Worm (Caenorhabditis elegans) whole organism, early embryonic: Measurements from ENCODE around the gene T13B5.9.

Experiments
- B0310.2 ChIP-seq: sonication (generic microtip); optimal IDR thresholded peaks from 2 replicates; lab custom pipeline; 2016; ENCODE audit warnings: mild to moderate bottlenecking, missing genetic modification characterization, missing compliant biosample characterization
- F13C5.2 ChIP-seq: sonication (generic microtip); optimal IDR thresholded peaks from 2 replicates; lab custom pipeline; 2017; ENCODE audit warnings: mild to moderate bottlenecking, missing genetic modification characterization, inconsistent platforms, missing compliant biosample characterization
- aly-1 ChIP-seq: sonication (generic microtip); optimal IDR thresholded peaks from 2 replicates; lab custom pipeline; 2016; ENCODE audit warnings: missing genetic modification characterization, missing compliant biosample characterization
- ama-1 ChIP-seq: fragments of 150-350 bp; optimal IDR thresholded peaks from 2 replicates; lab custom pipeline; 2014
- ceh-13 ChIP-seq: fragments of 200-800 bp; sonication (Bioruptor generic); optimal IDR thresholded peaks from 2 replicates; lab custom pipeline; 2018; ENCODE audit warnings: mild to moderate bottlenecking, missing genetic modification characterization, missing compliant biosample characterization
- ceh-36 ChIP-seq: sonication (generic microtip); optimal IDR thresholded peaks from 2 replicates; lab custom pipeline; 2016; ENCODE audit warnings: missing genetic modification characterization, inconsistent platforms, missing compliant biosample characterization
- ets-7 ChIP-seq: sonication (generic microtip); optimal IDR thresholded peaks from 2 replicates; lab custom pipeline; 2016; ENCODE audit warnings: missing genotype, missing genetic modification characterization, missing compliant biosample characterization
- flt-1 ChIP-seq: fragments of 200-800 bp; sonication (Bioruptor generic); IDR thresholded peaks from 2 replicates; pipeline ENCODE4 v1.3.6; 2022; ENCODE audit warnings: missing genetic modification characterization, missing compliant biosample characterization
- hmbx-1 ChIP-seq: sonication (generic microtip); optimal IDR thresholded peaks from 2 replicates; lab custom pipeline; 2016; ENCODE audit warnings: mild to moderate bottlenecking, missing genetic modification characterization, missing compliant biosample characterization
- hmg-4 ChIP-seq: fragments of 200-800 bp; sonication (Bioruptor generic); optimal IDR thresholded peaks from 2 replicates; lab custom pipeline; 2018; ENCODE audit warnings: mild to moderate bottlenecking, missing genetic modification characterization, missing compliant biosample characterization
- hnd-1 ChIP-seq: sonication (generic microtip); optimal IDR thresholded peaks from 2 replicates; lab custom pipeline; 2016; ENCODE audit warnings: missing genetic modification characterization, missing compliant biosample characterization
- pes-1 ChIP-seq: fragments of 200-800 bp; sonication (Bioruptor generic); IDR thresholded peaks from 2 replicates; pipeline ENCODE4 v1.3.6; 2022; ENCODE audit warnings: missing genetic modification reagents, missing genetic modification characterization, missing compliant biosample characterization
- scrt-1 ChIP-seq: fragments of 200-800 bp; sonication (Bioruptor generic); IDR thresholded peaks from 2 replicates; pipeline ENCODE4 v1.3.6; 2022; ENCODE audit warnings: missing genetic modification characterization, missing compliant biosample characterization
- sea-1 ChIP-seq: fragments of 200-800 bp; sonication (Bioruptor generic); conservative IDR thresholded peaks from 2 replicates; pipeline ENCODE4 v1.3.6; 2022; ENCODE audit warnings: missing genetic modification characterization, missing compliant biosample characterization
- tbx-11 ChIP-seq: fragments of 200-800 bp; sonication (Bioruptor generic); IDR thresholded peaks from 2 replicates; pipeline ENCODE4 v1.3.6; 2022; ENCODE audit warnings: missing genetic modification characterization, missing compliant biosample characterization
- tbx-37 ChIP-seq: fragments of 200-800 bp; sonication (Bioruptor generic); conservative IDR thresholded peaks from 2 replicates; pipeline ENCODE4 v1.3.6; 2022; ENCODE audit warnings: missing genetic modification reagents, missing genetic modification characterization, missing compliant biosample characterization
- tra-4 ChIP-seq: sonication (generic microtip); optimal IDR thresholded peaks from 2 replicates; lab custom pipeline; 2017; ENCODE audit warnings: missing genetic modification characterization, missing compliant biosample characterization

Gene T13B5.9

DNA sequence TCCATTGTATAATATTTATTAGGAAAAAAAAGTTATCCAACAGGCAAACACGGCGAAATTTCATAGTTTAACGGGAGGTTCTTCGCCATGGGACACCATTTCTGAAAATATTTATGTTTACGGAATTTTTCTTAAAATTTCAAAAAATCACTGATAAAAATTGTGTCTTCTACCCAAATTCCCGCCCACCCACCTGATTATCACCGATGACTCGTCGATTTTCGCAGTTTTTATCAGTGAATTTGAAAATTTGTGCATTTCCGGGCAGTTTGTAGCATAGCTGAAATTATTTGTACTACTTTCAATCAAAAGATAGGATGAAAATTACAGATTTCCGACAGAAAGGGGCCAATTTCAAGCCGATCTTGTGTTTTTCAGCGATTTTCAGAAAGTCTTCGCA is 2.9 kb downstream of the T13B5.9 start:
- TF ChIP-seq scrt-1 (GFP tag; lab: Robert Waterston, UW) (no peak), tbx-37 (no peak), flt-1 (no peak), ets-7 (tag; lab: Kevin White, UChicago) (no peak), ceh-13 (GFP tag; lab: Kevin White, UChicago) (no peak), ama-1 (lab: Kevin White, UChicago) (no peak), hnd-1 (tag; lab: Kevin White, UChicago) (no peak), tra-4 (no peak), ceh-36 (tag; lab: Kevin White, UChicago) (no peak), pes-1 (GFP tag; lab: Robert Waterston, UW) (no peak), B0310.2 (tag; lab: Kevin White, UChicago) (no peak), aly-1 (tag; lab: Kevin White, UChicago) (no peak), hmbx-1 (no peak)

DNA sequence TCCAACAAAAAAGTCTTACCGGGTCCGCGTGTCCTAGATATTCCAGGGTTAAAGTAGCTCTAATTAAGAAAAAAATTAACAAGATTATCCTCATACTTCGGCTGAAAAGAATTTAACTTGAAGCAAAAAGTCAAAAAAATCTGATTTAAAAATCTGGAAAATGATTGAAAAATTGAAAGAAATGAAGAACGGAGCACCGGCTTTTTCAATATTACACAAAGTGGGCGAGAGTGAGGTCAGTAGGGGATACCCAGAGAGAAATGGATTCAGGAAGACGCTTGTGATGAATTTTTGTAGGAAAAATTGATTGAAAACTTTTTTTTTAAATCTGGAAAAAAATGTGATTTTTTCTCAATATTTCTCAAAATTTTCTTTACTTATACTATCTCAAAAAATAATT is 3.6 kb downstream of the T13B5.9 start, which contains the start of gene pho-14:
Gene pho-14, minus strand, starts transcription at position 101 of the 400 bp plus-strand sequence.
- TF ChIP-seq ceh-36 (tag; lab: Kevin White, UChicago) (no peak), ceh-13 (GFP tag; lab: Kevin White, UChicago) (no peak), tra-4 (no peak), pes-1 (GFP tag; lab: Robert Waterston, UW) (no peak), hmbx-1 (no peak), sea-1 (GFP tag; lab: Robert Waterston, UW) (no peak), ama-1 (lab: Kevin White, UChicago) (no peak), ets-7 (tag; lab: Kevin White, UChicago) (no peak), scrt-1 (GFP tag; lab: Robert Waterston, UW) (no peak)

- TF ChIP-seq ama-1 (lab: Kevin White, UChicago), result no peak
- no peak for TF ChIP-seq aly-1 (tag; lab: Kevin White, UChicago)
- TF ChIP-seq flt-1, result no peak
- no peak for TF ChIP-seq hnd-1 (tag; lab: Kevin White, UChicago)
- no peak for TF ChIP-seq tbx-11
- TF ChIP-seq B0310.2 (tag; lab: Kevin White, UChicago), result no peak
- TF ChIP-seq sea-1 (GFP tag; lab: Robert Waterston, UW), result no peak
- TF ChIP-seq F13C5.2 (tag; lab: Kevin White, UChicago), result no peak
- TF ChIP-seq scrt-1 (GFP tag; lab: Robert Waterston, UW), result no peak
- TF ChIP-seq hmg-4 (GFP tag; lab: Kevin White, UChicago), result no peak
- TF ChIP-seq ets-7 (tag; lab: Kevin White, UChicago), result no peak
- no peak for TF ChIP-seq tbx-37
- no peak for TF ChIP-seq ceh-36 (tag; lab: Kevin White, UChicago)
- no peak for TF ChIP-seq ceh-13 (GFP tag; lab: Kevin White, UChicago)
- no peak for TF ChIP-seq tra-4
- no peak for TF ChIP-seq hmbx-1
- TF ChIP-seq pes-1 (GFP tag; lab: Robert Waterston, UW), result no peak
Measured at ce11 chrII:1091706-1092105, 12.6 kb downstream of the T13B5.9 start, which contains the start of gene snf-3. Gene snf-3 (plus strand): TSS chrII:1092006.

DNA sequence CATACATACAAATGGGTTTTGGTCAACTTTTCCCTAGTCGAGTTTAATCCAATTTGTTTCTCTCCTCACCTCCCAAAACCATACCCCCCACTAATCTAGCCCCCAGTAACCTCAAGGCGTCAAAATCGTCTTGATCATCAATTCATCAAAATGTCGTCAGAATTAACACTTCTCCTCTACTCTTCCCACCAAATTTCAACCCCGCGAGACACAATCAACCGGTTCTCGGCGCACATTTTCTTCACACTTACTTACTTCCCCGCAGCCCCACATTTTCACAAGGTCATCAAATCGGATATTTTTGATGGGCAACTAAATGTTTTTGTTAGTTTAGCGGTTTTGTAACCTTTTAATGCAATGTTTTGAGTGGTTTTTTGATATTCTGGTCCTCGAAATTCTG is 13.6 kb downstream of the T13B5.9 start:
- no peak for TF ChIP-seq ceh-36 (tag; lab: Kevin White, UChicago)
- no peak for TF ChIP-seq hnd-1 (tag; lab: Kevin White, UChicago)
- TF ChIP-seq scrt-1 (GFP tag; lab: Robert Waterston, UW), result no peak
- TF ChIP-seq hmg-4 (GFP tag; lab: Kevin White, UChicago), result no peak
- no peak for TF ChIP-seq ets-7 (tag; lab: Kevin White, UChicago)
- TF ChIP-seq F13C5.2 (tag; lab: Kevin White, UChicago), result no peak
- no peak for TF ChIP-seq ama-1 (lab: Kevin White, UChicago)
- TF ChIP-seq tra-4, result no peak
- TF ChIP-seq flt-1, result no peak
- no peak for TF ChIP-seq pes-1 (GFP tag; lab: Robert Waterston, UW)
- no peak for TF ChIP-seq ceh-13 (GFP tag; lab: Kevin White, UChicago)
- TF ChIP-seq B0310.2 (tag; lab: Kevin White, UChicago), result no peak
- TF ChIP-seq tbx-11, result no peak
- TF ChIP-seq hmbx-1, result no peak
- no peak for TF ChIP-seq sea-1 (GFP tag; lab: Robert Waterston, UW)

DNA sequence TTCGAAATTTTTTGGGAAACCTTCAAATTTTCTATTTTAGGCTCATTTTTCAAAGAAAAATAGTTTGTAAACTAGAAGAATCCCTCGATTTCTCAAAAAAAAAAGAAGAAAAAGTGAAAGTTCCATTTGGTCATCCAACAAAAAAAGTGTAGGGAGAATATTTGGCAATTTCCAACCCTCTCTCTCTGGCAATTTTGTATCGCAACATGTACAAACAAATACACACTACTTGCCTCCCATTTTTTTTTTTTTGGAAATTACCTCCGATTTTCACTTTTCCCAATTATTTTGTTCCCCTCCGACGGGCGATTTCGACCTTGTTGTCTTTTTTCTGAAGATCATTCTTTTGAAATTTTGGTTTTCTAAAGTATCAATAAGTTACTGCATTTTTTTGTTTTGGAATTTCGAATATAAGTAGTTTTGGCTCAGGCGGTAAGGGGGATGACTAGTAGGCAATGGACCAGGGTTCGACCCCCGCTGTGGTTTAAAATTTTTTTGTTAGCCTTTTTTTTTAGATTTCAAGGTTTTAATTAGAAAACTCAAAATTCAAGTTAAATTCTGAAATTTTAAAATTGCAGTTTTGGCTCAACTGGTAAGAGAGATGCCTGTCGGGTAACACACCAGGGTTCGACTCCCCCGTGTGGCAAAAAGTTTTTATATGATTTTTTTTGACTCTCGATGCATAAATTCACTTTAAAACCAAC is 15.6 kb downstream of the T13B5.9 start:
- TF ChIP-seq aly-1 (tag; lab: Kevin White, UChicago) (no peak), hnd-1 (tag; lab: Kevin White, UChicago) (no peak), ceh-13 (GFP tag; lab: Kevin White, UChicago) (no peak), ceh-36 (tag; lab: Kevin White, UChicago) (no peak), hmbx-1 (no peak), hmg-4 (GFP tag; lab: Kevin White, UChicago) (no peak), flt-1 (no peak), ama-1 (lab: Kevin White, UChicago) (no peak), B0310.2 (tag; lab: Kevin White, UChicago) (no peak), F13C5.2 (tag; lab: Kevin White, UChicago) (no peak), scrt-1 (GFP tag; lab: Robert Waterston, UW) (no peak)

- TF ChIP-seq aly-1 (tag; lab: Kevin White, UChicago), result no peak
- no peak for TF ChIP-seq ets-7 (tag; lab: Kevin White, UChicago)
- TF ChIP-seq tbx-37, result no peak
- TF ChIP-seq flt-1, result no peak
- TF ChIP-seq ceh-36 (tag; lab: Kevin White, UChicago), result no peak
- TF ChIP-seq ama-1 (lab: Kevin White, UChicago), result no peak
- TF ChIP-seq hnd-1 (tag; lab: Kevin White, UChicago), result no peak
- no peak for TF ChIP-seq tbx-11
- TF ChIP-seq B0310.2 (tag; lab: Kevin White, UChicago), result no peak
- TF ChIP-seq pes-1 (GFP tag; lab: Robert Waterston, UW), result no peak
- no peak for TF ChIP-seq ceh-13 (GFP tag; lab: Kevin White, UChicago)
- TF ChIP-seq hmbx-1, result no peak
- TF ChIP-seq hmg-4 (GFP tag; lab: Kevin White, UChicago), result no peak
- no peak for TF ChIP-seq scrt-1 (GFP tag; lab: Robert Waterston, UW)
- no peak for TF ChIP-seq tra-4
- no peak for TF ChIP-seq sea-1 (GFP tag; lab: Robert Waterston, UW)
- TF ChIP-seq F13C5.2 (tag; lab: Kevin White, UChicago), result no peak
Measured at ce11 chrII:1086479-1086878, 17.8 kb downstream of the T13B5.9 start.
